Worm (Caenorhabditis elegans) whole organism, L4 larva: ENCODE data around the gene aly-2.

Experiments
- F10B5.3 ChIP-seq: sonication (generic microtip); optimal IDR thresholded peaks from 2 replicates; lab custom pipeline; 2016; ENCODE audit warnings: mild to moderate bottlenecking, missing genetic modification characterization, missing compliant biosample characterization
- F37D6.2 ChIP-seq: sonication (generic microtip); optimal IDR thresholded peaks from 2 replicates; lab custom pipeline; 2016; ENCODE audit warnings: mild to moderate bottlenecking, missing genetic modification characterization, missing compliant biosample characterization
- T20F7.1 ChIP-seq: fragments of 200-800 bp; sonication (Bioruptor generic); optimal IDR thresholded peaks from 2 replicates; lab custom pipeline; 2018; ENCODE audit warnings: mild to moderate bottlenecking, missing genetic modification characterization, missing compliant biosample characterization
- Y5F2A.4 ChIP-seq: fragments of 200-800 bp; sonication (Bioruptor generic); optimal IDR thresholded peaks from 2 replicates; lab custom pipeline; 2018; ENCODE audit warnings: mild to moderate bottlenecking, missing genetic modification characterization, missing compliant biosample characterization
- aha-1 ChIP-seq: fragments of 150-350 bp; peaks from one replicate; lab custom pipeline; 2014; ENCODE audit warnings: missing biosample characterization, missing genetic modification characterization
- aly-2 ChIP-seq: sonication (generic microtip); optimal IDR thresholded peaks from 2 replicates; lab custom pipeline; 2018; ENCODE audit warnings: missing biosample characterization, missing genetic modification characterization
- ceh-28 ChIP-seq: fragments of 150-350 bp; optimal IDR thresholded peaks from 2 replicates; lab custom pipeline; 2014; ENCODE audit warnings: missing biosample characterization, missing genetic modification reagents, missing genetic modification characterization
- daf-16 ChIP-seq, 3 experiments: sonication (generic microtip); optimal IDR thresholded peaks; 2 replicates each; lab custom pipeline; 2016 to 2017; ENCODE audit warnings: missing genetic modification characterization in 3 of 3, missing genetic modification reagents in 3 of 3, mild to moderate bottlenecking in 2 of 3, missing compliant biosample characterization in 2 of 3, missing biosample characterization in 1 of 3, moderate library complexity in 1 of 3
- daf-8 ChIP-seq: fragments of 200-800 bp; sonication (Bioruptor generic); IDR thresholded peaks from 2 replicates; pipeline ENCODE4 v1.3.6; 2022; ENCODE audit warnings: missing genetic modification characterization, missing compliant biosample characterization
- dpl-1 ChIP-seq: fragments of 150-350 bp; optimal IDR thresholded peaks from 2 replicates; lab custom pipeline; 2014; ENCODE audit warnings: missing biosample characterization, missing genetic modification reagents, missing genetic modification characterization
- dve-1 ChIP-seq: sonication (generic microtip); optimal IDR thresholded peaks from 2 replicates; lab custom pipeline; 2017; ENCODE audit warnings: antibody characterized with exemption, mild to moderate bottlenecking, missing genetic modification characterization, missing compliant biosample characterization; ENCODE audit not compliant: insufficient read depth
- fkh-10 ChIP-seq: fragments of 150-350 bp; optimal IDR thresholded peaks from 2 replicates; lab custom pipeline; 2014; ENCODE audit warnings: missing biosample characterization, missing genetic modification reagents, missing genetic modification characterization
- hlh-11 ChIP-seq: fragments of 200-800 bp; sonication (Bioruptor generic); optimal IDR thresholded peaks from 2 replicates; lab custom pipeline; 2018; ENCODE audit warnings: mild to moderate bottlenecking, missing genetic modification characterization, missing compliant biosample characterization
- hlh-30 ChIP-seq: sonication (generic microtip); optimal IDR thresholded peaks from 2 replicates; lab custom pipeline; 2017; ENCODE audit warnings: antibody characterized with exemption, mild to moderate bottlenecking, missing genetic modification characterization, missing compliant biosample characterization; ENCODE audit not compliant: insufficient read depth
- jun-1 ChIP-seq: fragments of 150-350 bp; optimal IDR thresholded peaks from 2 replicates; lab custom pipeline; 2014; ENCODE audit warnings: missing biosample characterization, missing genetic modification reagents, missing genetic modification characterization
- lin-1 ChIP-seq: fragments of 200-800 bp; sonication (Bioruptor generic); IDR thresholded peaks from 2 replicates; pipeline ENCODE4 v1.3.6; 2022; ENCODE audit warnings: missing genetic modification reagents, missing genetic modification characterization, missing compliant biosample characterization
- lin-38 ChIP-seq: fragments of 200-800 bp; sonication (Bioruptor generic); IDR thresholded peaks from 2 replicates; pipeline ENCODE4 v1.3.6; 2022; ENCODE audit warnings: missing genetic modification reagents, missing genetic modification characterization, missing compliant biosample characterization
- lsy-2 ChIP-seq, 2 experiments: fragments of 150-350 bp in 1 of 2; sonication (generic microtip) in 1 of 2; optimal IDR thresholded peaks; 2 replicates each; lab custom pipeline; 2014 to 2017; ENCODE audit warnings: missing biosample characterization in 2 of 2, missing genetic modification characterization in 2 of 2
- mdl-1 ChIP-seq, 2 experiments: fragments of 150-350 bp in 1 of 2; sonication (generic microtip) in 1 of 2; optimal IDR thresholded peaks; 2 replicates each; lab custom pipeline; 2014 to 2017; ENCODE audit warnings: missing biosample characterization in 2 of 2, missing genetic modification characterization in 2 of 2
- mdt-29 ChIP-seq: fragments of 200-800 bp; sonication (Bioruptor generic); IDR thresholded peaks from 2 replicates; pipeline ENCODE4 v1.3.6; 2022; ENCODE audit warnings: missing genetic modification reagents, missing genetic modification characterization, missing compliant biosample characterization
- mep-1 ChIP-seq: fragments of 150-350 bp; sonication (generic microtip); optimal IDR thresholded peaks from 3 replicates; lab custom pipeline; 2014; ENCODE audit warnings: missing biosample characterization, missing genetic modification characterization
- mes-2 ChIP-seq: sonication (generic microtip); optimal IDR thresholded peaks from 2 replicates; lab custom pipeline; 2016; ENCODE audit warnings: missing genotype, mild to moderate bottlenecking, missing genetic modification characterization, missing compliant biosample characterization; ENCODE audit not compliant: poor library complexity, severe bottlenecking
- nhr-102 ChIP-seq: sonication (generic microtip); optimal IDR thresholded peaks from 2 replicates; lab custom pipeline; 2016; ENCODE audit warnings: mild to moderate bottlenecking, missing genetic modification characterization, moderate library complexity, missing compliant biosample characterization
- nhr-237 ChIP-seq: sonication (generic microtip); optimal IDR thresholded peaks from 2 replicates; lab custom pipeline; 2017; ENCODE audit warnings: missing biosample characterization, missing genetic modification characterization
- nhr-28 ChIP-seq: fragments of 150-350 bp; optimal IDR thresholded peaks from 2 replicates; lab custom pipeline; 2014; ENCODE audit warnings: missing biosample characterization, missing genetic modification characterization
- nhr-6 ChIP-seq: fragments of 150-350 bp; optimal IDR thresholded peaks from 2 replicates; lab custom pipeline; 2014; ENCODE audit warnings: missing biosample characterization, missing genetic modification characterization
- pha-4 ChIP-seq, 2 experiments: fragments of 150-350 bp in 1 of 2; fragments of 200-800 bp in 1 of 2; sonication (Bioruptor generic) in 1 of 2; IDR thresholded peaks in 1 of 2; optimal IDR thresholded peaks in 1 of 2; 2 replicates each; pipeline versions ENCODE4 v1.3.6 to Lab custom; 2014 to 2022; ENCODE audit warnings: missing genetic modification characterization in 2 of 2, missing genetic modification reagents in 2 of 2, missing biosample characterization in 1 of 2, missing compliant biosample characterization in 1 of 2
- php-3 ChIP-seq: fragments of 200-800 bp; sonication (Bioruptor generic); IDR thresholded peaks from 2 replicates; pipeline ENCODE4 v1.3.6; 2022; ENCODE audit warnings: missing genetic modification reagents, missing genetic modification characterization, missing compliant biosample characterization
- pqm-1 ChIP-seq: sonication (generic microtip); optimal IDR thresholded peaks from 2 replicates; lab custom pipeline; 2017; ENCODE audit warnings: missing biosample characterization, missing genetic modification characterization
- rbr-2 ChIP-seq: sonication (generic microtip); optimal IDR thresholded peaks from 2 replicates; lab custom pipeline; 2016; ENCODE audit warnings: missing genotype, missing genetic modification characterization, missing compliant biosample characterization
- snpc-1.2 ChIP-seq: fragments of 200-800 bp; sonication (Bioruptor generic); IDR thresholded peaks from 2 replicates; pipeline ENCODE4 v1.3.6; 2022; ENCODE audit warnings: missing genetic modification reagents, missing genetic modification characterization, missing compliant biosample characterization
- spr-1 ChIP-seq: sonication (generic microtip); optimal IDR thresholded peaks from 2 replicates; lab custom pipeline; 2016; ENCODE audit warnings: mild to moderate bottlenecking, missing genetic modification characterization, missing compliant biosample characterization
- tra-1 ChIP-seq: fragments of 200-800 bp; sonication (Bioruptor generic); IDR thresholded peaks from 2 replicates; pipeline ENCODE4 v1.3.6; 2022; ENCODE audit warnings: missing genetic modification reagents, missing genetic modification characterization, missing compliant biosample characterization

Gene aly-2

ce11 chrIV:9104071-9105016, 42.9 kb upstream of the aly-2 start, which contains the start of the genes C01F6.14 and fem-3 (continued):
- TF ChIP-seq tra-1 (GFP tag; lab: Robert Waterston, UW) = no peak
- no peak for TF ChIP-seq spr-1
- TF ChIP-seq Y5F2A.4 = no peak
- no peak for TF ChIP-seq mdt-29 (GFP tag; lab: Robert Waterston, UW)
- TF ChIP-seq mdl-1 (tag; optimal IDR thresholded peaks at IDR 0.05; lab: Kevin White, UChicago) = no peak

- TF ChIP-seq lin-38 (GFP tag; lab: Robert Waterston, UW) (peak; percentile 68), lsy-2 (tag; optimal IDR thresholded peaks at IDR 0.05; lab: Kevin White, UChicago) (peak in 1 of 2 experiments; percentile 67), rbr-2 (peak; percentile 35), ceh-28 (tag; lab: Kevin White, UChicago) (peak; percentile 13), T20F7.1 (GFP tag; lab: Kevin White, UChicago) (peak; percentile 33), aha-1 (tag; lab: Kevin White, UChicago) (no peak), mes-2 (tag; lab: Kevin White, UChicago) (no peak), daf-16 (GFP tag; optimal IDR thresholded peaks at IDR 0.05; lab: Kevin White, UChicago) (no peak), daf-16 (tag; optimal IDR thresholded peaks at IDR 0.05; lab: Kevin White, UChicago) (peak; percentile 34), pha-4 (GFP tag; IDR thresholded peaks at IDR 0.05; lab: Robert Waterston, UW) (no peak), pha-4 (tag; optimal IDR thresholded peaks at IDR 0.05; lab: Kevin White, UChicago) (peak; percentile 66), nhr-6 (tag; lab: Kevin White, UChicago) (peak; percentile 62), dpl-1 (GFP tag; lab: Kevin White, UChicago) (peak; percentile 42), mep-1 (tag; lab: Kevin White, UChicago) (peak; percentile 60), nhr-237 (no peak), dve-1 (tag; lab: Kevin White, UChicago) (peak; percentile 30), fkh-10 (GFP tag; lab: Kevin White, UChicago) (no peak), F37D6.2 (no peak), nhr-28 (tag; lab: Kevin White, UChicago) (peak; percentile 30), daf-8 (GFP tag; lab: Robert Waterston, UW) (no peak), tra-1 (GFP tag; lab: Robert Waterston, UW) (no peak), php-3 (no peak), hlh-30 (peak; percentile 26), F10B5.3 (tag; lab: Kevin White, UChicago) (no peak), pqm-1 (tag; lab: Kevin White, UChicago) (peak; percentile 22), jun-1 (tag; lab: Kevin White, UChicago) (no peak)
These were observed 39.8 kb upstream of the aly-2 start for ce11 chrIV:9107464-9107863.

ce11 chrIV:9108631-9109030, 38.6 kb upstream of the aly-2 start, which contains the start of gene aly-1:
Gene aly-1, plus strand, starts transcription at chrIV:9108931.
- TF ChIP-seq nhr-102 (tag; lab: Kevin White, UChicago) (no peak), aly-2 (tag; lab: Kevin White, UChicago) (no peak), ceh-28 (tag; lab: Kevin White, UChicago) (no peak), mes-2 (tag; lab: Kevin White, UChicago) (no peak), hlh-11 (tag; lab: Kevin White, UChicago) (no peak), snpc-1.2 (GFP tag; lab: Robert Waterston, UW) (no peak), lin-1 (no peak)
